Fruit fly (Drosophila melanogaster) whole organism: ENCODE data around the gene Grip128.

ENCODE experiments used
- CG8478 ChIP-seq: fragments of >200 bp; optimal IDR thresholded peaks from 2 replicates; lab custom pipeline; 2018; ENCODE audit warnings: inconsistent platforms
- Dll ChIP-seq: fragments of >200 bp; optimal IDR thresholded peaks from 2 replicates; lab custom pipeline; 2017
- EcR ChIP-seq, 2 experiments: fragments of >200 bp; optimal IDR thresholded peaks; 2 replicates each; lab custom pipeline; 2017; ENCODE audit warnings: missing biosample characterization in 2 of 2, missing genetic modification characterization in 2 of 2, missing genetic modification reagents in 2 of 2
- pan ChIP-seq: fragments of >200 bp; optimal IDR thresholded peaks from 2 replicates; lab custom pipeline; 2017
- psq ChIP-seq: fragments of >200 bp; optimal IDR thresholded peaks from 2 replicates; lab custom pipeline; 2017
- usp ChIP-seq: fragments of >200 bp; optimal IDR thresholded peaks from 2 replicates; lab custom pipeline; 2017; ENCODE audit warnings: missing biosample characterization, missing genetic modification characterization, mixed read lengths

Grip128 gene

DNA sequence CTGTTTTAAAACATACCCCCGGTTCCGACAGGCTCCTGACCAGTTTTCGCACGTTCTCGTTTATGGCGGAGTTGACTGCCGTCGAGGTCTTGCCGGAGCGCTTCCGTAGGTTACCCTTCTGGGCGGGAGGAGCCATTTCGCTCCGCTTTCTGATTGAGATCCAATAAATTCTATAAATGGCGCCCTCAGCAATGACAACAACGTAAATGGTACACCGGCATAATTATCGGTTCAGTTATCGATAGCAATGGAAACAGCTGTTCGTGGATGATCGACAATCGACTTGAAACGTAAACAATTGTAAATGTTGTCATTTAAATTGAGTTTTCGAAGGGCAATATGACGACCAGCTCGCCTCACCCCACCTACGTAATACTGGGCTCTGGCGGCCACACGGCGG is at the start of gene Grip128, which contains the start of gene Alg14:
Gene Grip128, minus strand, starts transcription at position 216 of the 400 bp plus-strand sequence.
Gene Alg14, plus strand, starts transcription at position 261 of the 400 bp plus-strand sequence.
- TF ChIP-seq Dll (lab: Kevin White, UChicago): no peak
- no peak for TF ChIP-seq usp (GFP tag; lab: Kevin White, UChicago)
- TF ChIP-seq pan (lab: Kevin White, UChicago): no peak
- no peak for TF ChIP-seq CG8478 (lab: Kevin White, UChicago)
- TF ChIP-seq EcR (GFP tag; optimal IDR thresholded peaks at IDR 0.05; lab: Kevin White, UChicago): no peak
- TF ChIP-seq psq (lab: Kevin White, UChicago): no peak

DNA sequence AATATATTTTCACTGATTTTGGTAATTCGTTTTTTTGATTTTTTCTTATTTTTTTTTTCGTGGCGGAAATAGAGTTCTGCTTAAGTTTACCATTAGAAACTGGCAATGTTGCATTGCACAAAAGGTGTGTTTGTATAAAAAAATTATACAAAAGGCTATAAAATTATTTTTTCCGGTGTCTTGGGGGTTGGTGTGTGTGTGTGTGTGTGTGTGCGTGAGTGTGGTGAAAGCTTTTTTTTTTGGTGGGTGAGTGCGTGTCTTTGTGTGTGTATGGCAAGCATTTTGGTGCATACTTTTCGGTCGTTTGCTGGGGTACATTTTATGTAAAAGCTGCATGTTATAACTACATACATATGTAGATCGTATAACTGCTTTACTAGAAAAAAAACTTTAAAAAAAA is 39.5 kb upstream of the Grip128 start:
- no peak for TF ChIP-seq usp (GFP tag; lab: Kevin White, UChicago)

DNA sequence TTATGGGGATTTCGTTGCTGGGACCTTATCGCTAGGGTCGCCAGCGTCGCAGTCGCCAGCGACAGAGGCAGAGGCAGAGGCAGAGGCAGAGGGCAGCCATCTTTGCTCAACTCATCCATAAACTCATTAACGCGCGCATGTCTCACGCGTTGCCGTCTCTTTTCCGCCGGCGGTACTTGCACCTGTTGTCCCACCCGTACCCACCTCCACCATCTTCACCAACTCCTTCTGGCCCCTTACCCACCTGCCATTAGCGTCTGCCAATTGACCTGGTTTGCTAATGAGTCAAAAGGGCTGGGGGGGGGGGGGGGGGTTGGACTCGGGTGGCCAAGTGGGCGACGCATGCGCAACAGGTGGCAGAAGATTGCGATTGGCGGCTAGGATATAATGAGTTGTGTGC is 30.9 kb upstream of the Grip128 start:
- TF ChIP-seq usp (GFP tag; lab: Kevin White, UChicago): no peak
- no peak for TF ChIP-seq Dll (lab: Kevin White, UChicago)
- no peak for TF ChIP-seq psq (lab: Kevin White, UChicago)
- no peak for TF ChIP-seq EcR (GFP tag; optimal IDR thresholded peaks at IDR 0.05; lab: Kevin White, UChicago)
- no peak for TF ChIP-seq pan (lab: Kevin White, UChicago)
- TF ChIP-seq CG8478 (lab: Kevin White, UChicago): no peak

DNA sequence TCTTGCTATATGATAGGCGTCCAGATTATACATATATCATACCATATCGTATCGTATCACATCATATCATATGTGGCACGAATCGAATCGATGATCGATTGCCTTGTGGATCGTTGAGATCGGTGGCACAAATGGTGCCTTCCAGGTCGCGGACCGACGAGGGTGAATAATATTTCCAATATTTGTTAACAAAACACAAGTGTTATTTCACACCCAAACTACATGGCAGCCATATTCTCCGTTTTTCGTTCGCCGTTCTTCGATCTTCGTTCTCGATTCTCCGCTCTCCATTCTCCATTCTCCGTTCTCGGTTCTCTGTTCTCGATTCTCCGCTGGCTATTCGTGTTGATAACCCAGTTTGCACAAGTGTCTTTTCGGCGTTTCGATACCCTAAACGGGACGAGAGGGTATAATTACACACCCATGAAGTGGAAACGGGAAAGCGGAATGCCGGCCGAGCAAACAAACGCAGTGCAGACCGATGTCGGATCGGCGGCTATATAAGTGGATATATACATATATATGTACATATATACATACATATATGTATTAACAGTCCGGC is 29.9 kb upstream of the Grip128 start:
- TF ChIP-seq usp (GFP tag; lab: Kevin White, UChicago): no peak
- TF ChIP-seq pan (lab: Kevin White, UChicago): no peak
- no peak for TF ChIP-seq Dll (lab: Kevin White, UChicago)
- no peak for TF ChIP-seq EcR (GFP tag; optimal IDR thresholded peaks at IDR 0.05; lab: Kevin White, UChicago)
- no peak for TF ChIP-seq psq (lab: Kevin White, UChicago)
- no peak for TF ChIP-seq CG8478 (lab: Kevin White, UChicago)

DNA sequence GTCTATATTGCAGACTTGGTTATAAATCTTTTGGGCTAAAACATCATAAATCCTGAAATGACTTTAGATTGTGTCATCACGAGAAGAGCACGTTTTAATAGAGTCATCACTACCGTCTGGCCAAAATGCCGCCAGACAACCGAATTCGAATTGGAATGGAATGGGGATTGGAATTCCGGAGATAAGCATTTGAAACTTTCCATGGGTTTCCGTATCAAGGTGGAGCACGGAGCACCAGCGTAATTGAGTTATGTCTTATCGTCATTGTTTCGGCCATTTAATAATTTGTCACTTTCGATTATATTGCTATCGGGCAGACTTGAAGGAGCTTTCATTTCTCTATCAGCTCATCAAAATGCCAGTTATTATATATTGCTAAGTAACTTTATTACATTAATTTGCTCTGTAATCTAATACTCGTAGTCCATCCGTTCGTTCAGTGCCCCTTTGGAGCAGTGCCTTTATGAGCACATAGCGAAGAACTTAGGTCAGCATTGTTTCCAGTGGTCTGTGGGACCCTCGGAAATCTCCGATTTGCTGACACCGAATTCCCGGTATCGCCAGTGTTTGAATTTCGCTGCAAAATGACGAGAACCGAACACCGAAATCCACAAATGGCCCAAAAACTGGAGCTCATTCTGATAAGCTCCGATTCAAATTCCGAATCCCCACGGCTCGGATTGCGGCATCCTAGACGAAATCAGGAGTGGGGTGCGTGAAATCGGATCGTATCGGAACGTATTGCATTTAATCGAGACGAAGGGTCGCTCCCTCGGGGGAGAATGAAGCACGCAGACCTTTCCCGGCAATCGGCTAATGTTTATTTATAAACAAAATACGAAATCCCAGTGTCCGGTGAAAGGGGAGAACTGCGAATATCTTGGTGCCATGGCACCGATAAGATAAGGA is 28.3 kb upstream of the Grip128 start:
- TF ChIP-seq usp (GFP tag; lab: Kevin White, UChicago): no peak

DNA sequence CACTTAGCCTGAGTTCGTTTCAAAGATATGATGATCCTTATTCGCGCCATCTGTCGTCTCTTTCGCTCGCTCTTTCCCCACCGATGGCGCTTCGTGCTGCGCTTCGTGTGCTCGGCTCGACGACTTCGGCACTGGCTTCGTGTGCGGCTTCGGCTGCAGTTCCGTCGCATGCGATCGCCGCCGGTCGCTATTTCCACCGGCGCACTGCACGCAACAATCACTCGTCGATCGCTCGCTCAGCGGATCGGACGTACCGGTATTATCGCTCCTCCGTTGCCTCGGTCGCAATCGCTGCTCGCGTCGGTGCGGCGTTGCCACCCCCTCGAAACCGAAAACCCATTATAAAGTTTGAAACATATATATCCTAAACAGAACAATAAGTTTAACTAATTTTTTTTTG is 26.9 kb upstream of the Grip128 start:
- TF ChIP-seq CG8478 (lab: Kevin White, UChicago): no peak
- no peak for TF ChIP-seq psq (lab: Kevin White, UChicago)
- no peak for TF ChIP-seq EcR (GFP tag; optimal IDR thresholded peaks at IDR 0.05; lab: Kevin White, UChicago)
- TF ChIP-seq Dll (lab: Kevin White, UChicago): no peak
- TF ChIP-seq pan (lab: Kevin White, UChicago): no peak
- TF ChIP-seq usp (GFP tag; lab: Kevin White, UChicago): no peak

DNA sequence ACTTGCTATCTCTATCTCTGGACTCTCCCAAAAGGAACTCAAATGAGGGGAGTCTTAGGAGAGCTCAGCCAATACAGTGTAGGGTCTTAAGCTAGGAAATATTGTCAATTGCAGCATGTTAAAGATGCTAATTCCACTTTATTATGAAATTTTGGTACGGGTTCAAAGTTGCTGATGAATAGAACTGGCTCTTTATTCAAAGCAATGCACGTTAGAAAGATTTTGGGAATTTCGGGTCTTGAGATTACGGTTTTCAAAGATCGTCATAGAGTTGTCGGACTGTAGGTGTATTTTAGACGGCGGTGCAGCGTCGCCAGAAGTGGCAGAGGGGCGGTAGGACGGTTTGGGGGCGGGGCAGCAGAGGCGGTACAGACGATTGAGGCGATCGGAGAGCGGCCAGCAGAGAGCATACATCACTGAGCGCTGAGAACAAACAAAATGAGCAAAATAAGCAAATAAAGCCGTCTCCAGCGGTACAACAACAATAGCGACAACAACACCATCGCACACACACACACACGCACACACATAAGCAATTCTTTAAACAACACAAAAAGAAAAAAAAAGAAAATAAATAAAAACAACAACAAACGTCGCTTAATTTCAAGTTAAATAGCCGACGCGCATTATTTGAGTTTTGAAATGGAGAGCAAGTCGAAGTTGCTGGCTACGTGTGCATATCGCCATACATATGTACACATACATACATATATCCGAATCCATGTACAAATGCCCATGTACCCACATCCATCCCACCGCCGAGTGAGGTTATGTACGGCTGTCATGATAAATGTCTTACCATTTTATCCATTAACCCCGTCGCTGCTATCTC is 25.7 kb upstream of the Grip128 start:
- TF ChIP-seq psq (lab: Kevin White, UChicago) (no peak), pan (lab: Kevin White, UChicago) (no peak), CG8478 (lab: Kevin White, UChicago) (no peak)

DNA sequence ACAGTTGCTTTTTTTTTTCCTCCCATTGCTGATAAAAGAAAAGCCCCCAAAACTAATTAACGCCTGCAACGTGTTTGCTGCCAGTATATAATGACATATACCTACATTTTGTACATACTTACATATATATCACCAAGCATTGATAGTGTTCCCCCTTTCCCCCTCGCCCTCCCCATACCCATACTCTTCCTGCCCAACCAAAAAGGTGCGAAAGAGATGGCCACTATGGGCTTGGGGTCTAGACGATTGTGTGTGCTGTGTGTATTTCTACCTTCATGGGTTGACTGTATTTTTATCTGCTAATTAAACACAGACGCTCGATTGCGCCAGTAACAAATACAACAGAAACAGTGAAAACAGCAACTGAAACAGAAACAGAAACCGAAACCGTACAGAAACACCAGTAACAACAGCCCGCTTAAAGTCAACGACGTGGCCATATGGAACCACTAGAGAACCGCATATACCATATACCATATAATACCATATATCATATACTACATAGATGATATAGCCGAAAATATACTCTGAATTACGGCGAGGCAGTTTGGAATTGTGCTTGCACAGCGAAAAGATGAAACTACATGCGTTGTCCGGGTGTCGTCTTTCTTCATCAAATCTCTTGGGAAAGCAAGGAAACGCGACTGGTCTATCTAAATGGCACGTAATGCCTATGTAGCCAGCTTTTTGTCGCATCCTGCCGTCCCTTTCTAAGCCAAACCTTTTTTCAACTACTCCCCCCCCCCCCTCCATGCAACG is 24.9 kb upstream of the Grip128 start:
- TF ChIP-seq usp (GFP tag; lab: Kevin White, UChicago): no peak
- TF ChIP-seq Dll (lab: Kevin White, UChicago): no peak
- TF ChIP-seq pan (lab: Kevin White, UChicago): no peak
- no peak for TF ChIP-seq EcR (GFP tag; optimal IDR thresholded peaks at IDR 0.05; lab: Kevin White, UChicago)
- no peak for TF ChIP-seq psq (lab: Kevin White, UChicago)
- TF ChIP-seq CG8478 (lab: Kevin White, UChicago): no peak

DNA sequence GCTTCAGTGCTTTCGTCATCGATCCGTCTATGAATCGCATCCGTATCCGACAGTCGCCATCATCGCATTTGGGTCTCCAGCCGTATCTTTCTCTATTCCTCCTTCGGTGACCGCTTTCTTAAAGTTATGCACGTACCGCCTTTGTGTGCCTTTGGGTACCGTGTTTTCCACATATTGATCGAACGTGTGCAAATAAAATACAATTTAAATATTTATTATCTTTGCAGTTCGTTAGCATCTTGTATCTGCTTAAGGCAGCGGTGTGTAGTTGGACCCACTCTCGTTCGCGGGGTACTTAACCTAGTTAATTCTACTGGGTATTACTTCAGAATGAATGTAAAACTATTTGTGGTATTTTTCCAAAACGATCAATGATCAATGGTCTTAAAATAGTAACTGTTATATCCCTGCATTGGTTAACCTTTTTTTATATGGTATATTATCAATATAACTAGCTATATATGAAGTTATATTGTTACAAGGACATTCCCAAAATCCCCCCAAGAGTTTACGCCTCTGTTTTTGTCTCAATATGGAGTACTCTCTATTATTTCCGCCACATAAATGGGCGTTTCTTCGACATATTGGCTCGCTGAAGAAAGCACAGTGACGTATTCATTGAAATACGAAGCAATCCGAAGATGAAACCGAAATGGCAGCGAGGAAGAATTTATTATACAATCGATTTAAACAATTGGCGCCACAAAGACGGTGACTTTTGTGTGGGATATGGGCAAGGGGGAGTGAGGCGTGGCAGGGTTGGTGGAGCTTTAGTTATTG is 23.9 kb upstream of the Grip128 start:
- TF ChIP-seq usp (GFP tag; lab: Kevin White, UChicago) (no peak), pan (lab: Kevin White, UChicago) (no peak), EcR (GFP tag; optimal IDR thresholded peaks at IDR 0.05; lab: Kevin White, UChicago) (no peak), Dll (lab: Kevin White, UChicago) (no peak), CG8478 (lab: Kevin White, UChicago) (no peak), psq (lab: Kevin White, UChicago) (no peak)

DNA sequence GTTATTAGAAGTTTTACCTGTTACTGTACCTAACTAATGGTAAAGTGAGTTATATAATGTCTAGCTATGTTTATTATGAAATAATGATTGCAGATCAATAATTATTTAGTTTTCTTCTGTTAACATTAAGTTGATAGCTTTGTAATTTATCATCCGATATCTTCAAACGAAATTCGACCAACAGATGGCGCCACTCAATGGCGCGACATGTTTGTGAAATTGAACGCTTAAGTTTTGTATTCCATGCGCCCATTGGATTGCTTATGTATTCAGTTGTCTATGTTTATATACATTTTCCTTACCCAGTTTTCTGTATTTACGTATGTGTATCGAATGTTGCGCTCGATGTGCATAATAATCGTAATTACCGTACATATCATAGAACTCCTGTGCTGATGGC is 18.6 kb upstream of the Grip128 start:
- TF ChIP-seq EcR (GFP tag; optimal IDR thresholded peaks at IDR 0.05; lab: Kevin White, UChicago): no peak
- TF ChIP-seq pan (lab: Kevin White, UChicago): no peak
- TF ChIP-seq psq (lab: Kevin White, UChicago): no peak
- no peak for TF ChIP-seq CG8478 (lab: Kevin White, UChicago)
- no peak for TF ChIP-seq usp (GFP tag; lab: Kevin White, UChicago)
- no peak for TF ChIP-seq Dll (lab: Kevin White, UChicago)
